Worm (Caenorhabditis elegans): ENCODE measurements around the gene xpf-1.

DNA sequence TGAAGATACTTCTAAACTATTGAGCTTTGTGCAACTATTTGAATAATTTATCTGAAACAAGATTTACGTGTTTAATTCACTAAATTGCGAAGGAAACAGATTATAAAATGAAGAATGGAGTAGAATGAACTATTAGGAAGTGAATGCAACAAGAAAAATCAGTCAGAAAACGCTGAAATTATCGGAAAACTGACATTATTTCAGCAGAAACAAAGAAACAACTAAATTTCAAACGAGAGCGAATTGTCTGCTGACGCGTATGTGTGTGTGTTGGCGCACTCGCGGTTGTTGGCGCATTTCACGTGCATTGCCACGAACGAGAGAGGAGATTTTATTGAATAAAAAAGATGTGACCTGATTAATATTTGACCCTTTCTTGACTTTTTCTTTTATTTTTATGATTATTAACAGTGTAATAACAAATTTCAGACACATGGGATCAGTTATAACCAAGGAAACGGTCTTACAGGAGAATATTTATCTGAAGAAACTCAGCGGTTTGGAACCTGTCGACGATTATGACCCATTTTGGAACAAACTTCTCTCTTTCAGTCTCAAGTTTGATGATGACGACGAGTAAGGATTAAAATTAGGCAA lies 20.0 kb upstream of the xpf-1 start, which contains the start of the genes trr-1 and C47D12.2:
- TF ChIP-seq klf-2 (GFP tag; conservative IDR thresholded peaks at IDR 0.05) (no peak), tab-1 (GFP tag; IDR thresholded peaks at IDR 0.05) (no peak), flt-1 (GFP tag; IDR thresholded peaks at IDR 0.05) (no peak), ztf-29 (GFP tag; IDR thresholded peaks at IDR 0.05) (no peak), T22C8.4 (GFP tag; IDR thresholded peaks at IDR 0.05) (no peak)
